Worm (Caenorhabditis elegans): ENCODE measurements around the gene syx-6.

The syx-6 gene

ce11 chrX:3163972-3164575, at the start of gene syx-6:
Gene syx-6, plus strand, starts transcription at chrX:3164525.
- TF ChIP-seq nhr-28 (tag; optimal IDR thresholded peaks at IDR 0.05), result no peak
- no peak for TF ChIP-seq nhr-2 (tag; optimal IDR thresholded peaks at IDR 0.05)
- no peak for TF ChIP-seq ceh-83 (GFP tag; optimal IDR thresholded peaks at IDR 0.05)
- no peak for TF ChIP-seq flh-1 (GFP tag; optimal IDR thresholded peaks at IDR 0.05)

DNA sequence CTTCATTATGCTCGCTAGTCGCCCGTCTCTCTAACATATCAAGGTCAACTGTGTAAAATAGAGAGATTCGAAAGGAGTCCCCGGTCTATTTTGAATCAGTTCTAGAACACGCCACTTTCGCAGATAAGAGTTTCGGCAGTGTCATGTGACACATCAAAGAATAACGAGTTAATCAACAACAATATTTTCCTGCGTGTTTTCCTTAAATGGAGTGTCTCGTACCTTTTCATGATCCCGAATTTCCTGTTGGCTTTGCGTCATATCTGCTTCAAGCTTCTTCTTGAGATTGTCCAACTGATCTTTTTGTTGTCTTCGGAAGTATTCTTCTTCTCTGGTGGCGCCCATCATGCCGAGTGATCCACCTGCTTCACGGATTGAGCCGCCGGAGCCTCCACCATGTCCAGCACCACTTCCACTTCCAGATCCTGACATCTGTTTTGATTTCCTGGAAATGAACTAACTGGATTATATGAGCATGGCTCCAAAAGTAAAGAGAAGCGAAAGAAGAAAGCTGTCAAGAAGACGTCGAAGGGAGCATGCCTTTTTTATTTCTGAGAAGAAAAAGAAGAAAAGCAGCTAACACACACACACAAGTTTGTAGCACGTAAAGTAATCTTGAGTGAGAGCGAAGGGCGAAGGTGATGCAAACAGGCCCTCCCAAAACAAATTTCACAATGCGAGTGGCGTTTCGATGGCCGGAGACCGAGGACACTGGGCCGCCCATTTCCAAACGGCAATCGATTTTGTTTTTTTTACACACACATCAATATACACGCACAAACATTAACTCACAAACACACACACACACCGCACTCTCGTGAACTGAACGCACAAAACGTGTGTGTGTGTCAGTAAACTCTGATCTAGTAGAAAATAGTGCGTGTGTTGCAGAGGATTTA, 48.9 kb upstream of the syx-6 start:
- no peak for TF ChIP-seq mls-2 (tag; optimal IDR thresholded peaks at IDR 0.05)
- no peak for TF ChIP-seq sem-2 (GFP tag; optimal IDR thresholded peaks at IDR 0.05)
- no peak for TF ChIP-seq mep-1 (tag; optimal IDR thresholded peaks at IDR 0.05)
- TF ChIP-seq lin-13 (tag; optimal IDR thresholded peaks at IDR 0.05), result no peak

ce11 chrX:3116033-3116876, 48.1 kb upstream of the syx-6 start, which contains the start of gene mai-1:
Gene mai-1, minus strand, starts transcription at chrX:3116589.
- TF ChIP-seq unc-120 (tag; optimal IDR thresholded peaks at IDR 0.05; ENCODE audit: poor library complexity, severe bottlenecking) (peak; percentile 78), unc-62 (GFP tag; optimal IDR thresholded peaks at IDR 0.05) (peak; percentile 17), ham-2 (GFP tag; optimal IDR thresholded peaks at IDR 0.05) (no peak), hlh-1 (tag; optimal IDR thresholded peaks at IDR 0.05) (peak; percentile 68)

DNA sequence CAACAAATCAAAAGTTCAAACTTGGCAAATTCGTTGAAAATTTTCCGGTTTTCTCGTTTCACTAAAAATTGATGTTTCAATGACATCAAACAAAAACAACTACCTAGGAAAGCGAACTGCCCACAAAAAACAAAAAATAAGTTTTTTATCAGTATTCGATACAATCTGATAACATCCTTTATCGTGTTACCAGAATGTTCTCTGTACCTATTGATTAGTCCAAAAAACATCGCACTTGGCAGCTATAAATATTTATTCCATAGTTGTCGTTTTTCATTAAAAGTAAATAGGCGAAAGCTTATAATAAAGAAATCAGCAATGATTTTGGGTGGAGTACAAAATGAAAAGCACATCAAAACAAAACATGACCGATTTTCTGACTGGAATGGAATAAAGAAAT, 47.1 kb upstream of the syx-6 start:
- TF ChIP-seq zip-8 (tag; optimal IDR thresholded peaks at IDR 0.05) (no peak), nhr-28 (tag; optimal IDR thresholded peaks at IDR 0.05) (no peak), nhr-12 (tag; optimal IDR thresholded peaks at IDR 0.05) (no peak), pha-4 (tag; optimal IDR thresholded peaks at IDR 0.05) (no peak), mep-1 (tag; optimal IDR thresholded peaks at IDR 0.05) (no peak), mab-5 (tag; optimal IDR thresholded peaks at IDR 0.05) (no peak), ztf-11 (tag; optimal IDR thresholded peaks at IDR 0.05) (no peak), nhr-76 (tag; optimal IDR thresholded peaks at IDR 0.05) (no peak)

DNA sequence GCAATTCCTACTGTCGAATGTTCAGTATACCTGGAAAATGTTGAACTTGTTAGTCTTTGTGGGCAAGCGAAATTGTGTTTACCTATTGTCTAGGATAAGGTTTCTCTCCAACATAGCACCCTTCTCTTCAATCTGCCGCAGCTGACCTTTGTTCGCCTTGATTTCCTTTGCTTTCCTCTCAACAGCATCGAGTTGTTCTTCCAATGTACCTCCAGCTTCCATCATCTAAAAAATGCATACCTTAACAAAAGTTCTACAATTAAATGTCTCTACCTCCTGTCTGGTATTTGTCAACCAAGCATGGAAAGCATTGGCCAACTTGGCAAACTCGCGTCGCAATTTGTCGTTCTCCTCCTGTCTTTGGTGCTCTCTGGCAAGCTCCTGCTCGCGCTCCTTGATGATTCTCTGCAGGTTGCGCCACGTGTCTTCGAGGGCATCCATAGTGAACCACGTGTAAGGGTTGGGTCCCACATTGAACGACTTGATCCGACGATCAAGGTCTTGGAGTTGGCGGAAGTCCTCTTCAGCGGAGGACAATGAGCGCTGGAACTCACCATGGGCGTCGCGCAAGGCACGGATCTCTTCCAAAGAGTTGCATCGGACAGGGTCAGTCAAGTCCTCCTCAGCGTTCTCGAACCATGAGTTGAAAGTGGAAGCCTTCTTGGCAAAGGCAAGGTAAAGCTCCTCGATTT, 45.6 kb upstream of the syx-6 start:
- TF ChIP-seq ham-2 (GFP tag; optimal IDR thresholded peaks at IDR 0.05), result no peak
- no peak for TF ChIP-seq lin-13 (tag; optimal IDR thresholded peaks at IDR 0.05)
- no peak for TF ChIP-seq ces-1 (GFP tag; optimal IDR thresholded peaks at IDR 0.05)
- no peak for TF ChIP-seq cnd-1 (tag; optimal IDR thresholded peaks at IDR 0.05)
- TF ChIP-seq snpc-4 (tag; optimal IDR thresholded peaks at IDR 0.05), result no peak
- TF ChIP-seq unc-62 (GFP tag; optimal IDR thresholded peaks at IDR 0.05), result no peak
- no peak for TF ChIP-seq hlh-1 (tag; optimal IDR thresholded peaks at IDR 0.05)
- no peak for TF ChIP-seq zip-8 (tag; optimal IDR thresholded peaks at IDR 0.05)
- TF ChIP-seq tbx-8 (GFP tag; optimal IDR thresholded peaks at IDR 0.05), result no peak
- TF ChIP-seq ceh-43 (GFP tag; optimal IDR thresholded peaks at IDR 0.05), result no peak
- no peak for TF ChIP-seq elt-1 (tag; optimal IDR thresholded peaks at IDR 0.05; ENCODE audit: borderline replicate concordance, insufficient read depth)
- TF ChIP-seq nhr-2 (tag; optimal IDR thresholded peaks at IDR 0.05), result no peak
- no peak for TF ChIP-seq nhr-237 (tag; optimal IDR thresholded peaks at IDR 0.05)
- TF ChIP-seq pha-4 (tag; optimal IDR thresholded peaks at IDR 0.05), result no peak
- no peak for TF ChIP-seq nhr-76 (tag; optimal IDR thresholded peaks at IDR 0.05)
- no peak for TF ChIP-seq ztf-11 (tag; optimal IDR thresholded peaks at IDR 0.05)
- TF ChIP-seq lin-32 (GFP tag; optimal IDR thresholded peaks at IDR 0.05), result no peak
- no peak for TF ChIP-seq mep-1 (tag; optimal IDR thresholded peaks at IDR 0.05)
